Fruit fly (Drosophila melanogaster) whole organism, prepupa: ENCODE measurements around the gene IP3K2.

Experiments
- CG9139 ChIP-seq: fragments of 200-800 bp; sonication (Bioruptor generic); optimal IDR thresholded peaks from 3 replicates; lab custom pipeline; 2017; ENCODE audit warnings: missing biosample characterization, mild to moderate bottlenecking, missing genetic modification characterization
- Sox15 ChIP-seq: fragments of 200-800 bp; sonication (Bioruptor generic); optimal IDR thresholded peaks from 3 replicates; lab custom pipeline; 2016; ENCODE audit warnings: missing biosample characterization, missing genetic modification characterization
- svp ChIP-seq: fragments of 200-800 bp; sonication (Bioruptor generic); peaks from one replicate; lab custom pipeline; 2016; ENCODE audit warnings: missing biosample characterization, missing genetic modification characterization

dm6 chrX:13323114-13323513, 19.7 kb downstream of the IP3K2 start:
- no peak for TF ChIP-seq CG9139 (GFP tag; lab: Kevin White, UChicago)
- peak; percentile 81 for TF ChIP-seq svp
- peak; percentile 54 for TF ChIP-seq Sox15
